Fruit fly (Drosophila melanogaster) whole organism, embryonic: ENCODE measurements around the gene CSN5.

Experiments used
- Ada2b ChIP-seq: fragments of 200-800 bp; sonication (Bioruptor generic); IDR thresholded peaks from 2 replicates; pipeline ENCODE4 v1.3.6; 2022; ENCODE audit warnings: missing biosample characterization, missing genetic modification characterization
- Adf1 ChIP-seq: fragments of 200-800 bp; sonication (Bioruptor generic); IDR thresholded peaks from 2 replicates; pipeline ENCODE4 v1.3.6; 2022; ENCODE audit warnings: missing biosample characterization, missing genetic modification characterization
- Atf-2 ChIP-seq: fragments of 200-800 bp; sonication (Bioruptor generic); optimal IDR thresholded peaks from 2 replicates; lab custom pipeline; 2016; ENCODE audit warnings: missing biosample characterization, missing genetic modification characterization
- CG11723 ChIP-seq: fragments of 200-800 bp; sonication (Bioruptor generic); optimal IDR thresholded peaks from 2 replicates; lab custom pipeline; 2017; ENCODE audit warnings: missing biosample characterization, mild to moderate bottlenecking, missing genetic modification characterization
- CG12391 ChIP-seq: fragments of 200-800 bp; sonication (Bioruptor generic); optimal IDR thresholded peaks from 3 replicates; lab custom pipeline; 2018; ENCODE audit warnings: missing biosample characterization, mild to moderate bottlenecking, missing genetic modification characterization, moderate library complexity
- CG13894 ChIP-seq: fragments of 200-800 bp; sonication (Bioruptor generic); optimal IDR thresholded peaks from 3 replicates; lab custom pipeline; 2018; ENCODE audit warnings: missing biosample characterization, mild to moderate bottlenecking, missing genetic modification characterization, moderate library complexity
- CG15269 ChIP-seq: fragments of 200-800 bp; sonication (Bioruptor generic); optimal IDR thresholded peaks from 2 replicates; lab custom pipeline; 2018; ENCODE audit warnings: missing biosample characterization, mild to moderate bottlenecking, missing genetic modification characterization, moderate library complexity
- CG1647 ChIP-seq: fragments of 200-800 bp; sonication (Bioruptor generic); optimal IDR thresholded peaks from 3 replicates; lab custom pipeline; 2016; ENCODE audit warnings: missing biosample characterization, missing genetic modification characterization
- CG16779 ChIP-seq: fragments of 200-800 bp; sonication (Bioruptor generic); IDR thresholded peaks from 2 replicates; pipeline ENCODE4 v1.3.6; 2022; ENCODE audit warnings: missing biosample characterization, missing genetic modification characterization
- CG17186 ChIP-seq: fragments of 200-800 bp; sonication (Bioruptor generic); optimal IDR thresholded peaks from 3 replicates; lab custom pipeline; 2017; ENCODE audit warnings: missing biosample characterization, missing genetic modification reagents, missing genetic modification characterization
- CG30403 ChIP-seq: fragments of 200-800 bp; sonication (Bioruptor generic); optimal IDR thresholded peaks from 3 replicates; lab custom pipeline; 2016; ENCODE audit warnings: missing biosample characterization, missing genetic modification characterization
- CG4707 ChIP-seq: fragments of 200-800 bp; sonication (Bioruptor generic); optimal IDR thresholded peaks from 2 replicates; lab custom pipeline; 2018; ENCODE audit warnings: missing biosample characterization, mild to moderate bottlenecking, missing genetic modification characterization, moderate library complexity
- CG4820 ChIP-seq: fragments of 200-800 bp; sonication (Bioruptor generic); optimal IDR thresholded peaks from 3 replicates; lab custom pipeline; 2016; ENCODE audit warnings: missing biosample characterization, missing genetic modification characterization
- CG5953 ChIP-seq: fragments of 200-800 bp; sonication (Bioruptor generic); IDR thresholded peaks from 2 replicates; pipeline ENCODE4 v1.3.6; 2022; ENCODE audit warnings: missing biosample characterization, missing genetic modification characterization
- CG7745 ChIP-seq: fragments of 200-800 bp; sonication (Bioruptor generic); optimal IDR thresholded peaks from 2 replicates; lab custom pipeline; 2018; ENCODE audit warnings: missing biosample characterization, mild to moderate bottlenecking, missing genetic modification characterization, moderate library complexity
- CG8089 ChIP-seq: fragments of 200-800 bp; sonication (Bioruptor generic); optimal IDR thresholded peaks from 3 replicates; lab custom pipeline; 2016; ENCODE audit warnings: missing biosample characterization, missing genetic modification characterization
- CG9609 ChIP-seq: fragments of 200-800 bp; sonication (Bioruptor generic); optimal IDR thresholded peaks from 3 replicates; lab custom pipeline; 2016; ENCODE audit warnings: missing biosample characterization, missing genetic modification characterization
- CG9876 ChIP-seq: fragments of 200-800 bp; sonication (Bioruptor generic); optimal IDR thresholded peaks from 2 replicates; lab custom pipeline; 2016; ENCODE audit warnings: missing biosample characterization, missing genetic modification characterization
- Dll ChIP-seq: fragments of 200-800 bp; sonication (Bioruptor generic); IDR thresholded peaks from 4 replicates; pipeline ENCODE4 v1.3.6; 2022; ENCODE audit warnings: missing biosample characterization, missing genetic modification characterization; ENCODE audit not compliant: partially characterized antibody
- E2f1 ChIP-seq: fragments of 200-800 bp; sonication (Bioruptor generic); IDR thresholded peaks from 2 replicates; pipeline ENCODE4 v1.3.6; 2022; ENCODE audit warnings: missing biosample characterization, missing genetic modification characterization
- Hmx ChIP-seq: fragments of 200-800 bp; sonication (Bioruptor generic); optimal IDR thresholded peaks from 2 replicates; lab custom pipeline; 2016; ENCODE audit warnings: missing biosample characterization, missing genetic modification characterization
- Hsf ChIP-seq: fragments of 200-800 bp; sonication (Bioruptor generic); optimal IDR thresholded peaks from 3 replicates; lab custom pipeline; 2016; ENCODE audit warnings: missing biosample characterization, missing genetic modification characterization
- NFAT ChIP-seq: fragments of 200-800 bp; sonication (Bioruptor generic); IDR thresholded peaks from 2 replicates; pipeline ENCODE4 v1.3.6; 2022; ENCODE audit warnings: missing biosample characterization, missing genetic modification characterization
- Neu2 ChIP-seq: fragments of 200-800 bp; sonication (Bioruptor generic); optimal IDR thresholded peaks from 3 replicates; lab custom pipeline; 2016; ENCODE audit warnings: missing biosample characterization, missing genetic modification characterization, borderline replicate concordance
- Sox100B ChIP-seq: fragments of 200-800 bp; sonication (Bioruptor generic); optimal IDR thresholded peaks from 3 replicates; lab custom pipeline; 2018; ENCODE audit warnings: missing biosample characterization, mild to moderate bottlenecking, missing genetic modification characterization
- Vsx1 ChIP-seq: fragments of 200-800 bp; sonication (Bioruptor generic); optimal IDR thresholded peaks from 2 replicates; lab custom pipeline; 2017; ENCODE audit warnings: missing biosample characterization, mild to moderate bottlenecking, missing genetic modification characterization, missing genetic modification reagents
- al ChIP-seq: fragments of 200-800 bp; sonication (Bioruptor generic); IDR thresholded peaks from 2 replicates; pipeline ENCODE4 v1.3.6; 2022; ENCODE audit warnings: missing biosample characterization, missing genetic modification characterization
- ap ChIP-seq: fragments of 200-800 bp; sonication (Bioruptor generic); IDR thresholded peaks from 2 replicates; pipeline ENCODE4 v1.3.6; 2022; ENCODE audit warnings: missing biosample characterization, missing genetic modification characterization
- bab2 ChIP-seq: fragments of 200-800 bp; sonication (Bioruptor generic); optimal IDR thresholded peaks from 2 replicates; lab custom pipeline; 2016; ENCODE audit warnings: missing biosample characterization, missing genetic modification characterization
- cad ChIP-seq: fragments of >200 bp; optimal IDR thresholded peaks from 2 replicates; lab custom pipeline; 2017; ENCODE audit warnings: missing biosample characterization, missing genetic modification characterization
- chn ChIP-seq: fragments of 200-800 bp; sonication (Bioruptor generic); optimal IDR thresholded peaks from 2 replicates; lab custom pipeline; 2016; ENCODE audit warnings: missing biosample characterization, missing genetic modification characterization
- dysf ChIP-seq: fragments of 200-800 bp; sonication (Bioruptor generic); IDR thresholded peaks from 3 replicates; pipeline ENCODE4 v1.3.6; 2022; ENCODE audit warnings: missing biosample characterization, missing genetic modification characterization
- en ChIP-seq: fragments of 200-800 bp; sonication (Bioruptor generic); optimal IDR thresholded peaks from 2 replicates; lab custom pipeline; 2016; ENCODE audit warnings: missing biosample characterization, missing genetic modification characterization
- eve ChIP-seq, 2 experiments: fragments of >200 bp; optimal IDR thresholded peaks; 2 replicates each; lab custom pipeline; 2017; ENCODE audit warnings: missing biosample characterization in 2 of 2, missing genetic modification characterization in 2 of 2
- gt ChIP-seq: fragments of 200-800 bp; sonication (Bioruptor generic); IDR thresholded peaks from 2 replicates; pipeline ENCODE4 v1.3.6; 2022; ENCODE audit warnings: missing biosample characterization, missing genetic modification characterization
- her ChIP-seq: fragments of 200-800 bp; sonication (Bioruptor generic); optimal IDR thresholded peaks from 2 replicates; lab custom pipeline; 2016; ENCODE audit warnings: missing biosample characterization, missing genetic modification characterization
- jigr1 ChIP-seq: fragments of 200-800 bp; sonication (Bioruptor generic); IDR thresholded peaks from 3 replicates; pipeline ENCODE4 v1.3.6; 2022; ENCODE audit warnings: missing biosample characterization, missing genetic modification characterization
- lov ChIP-seq, 2 experiments: fragments of 200-800 bp in 1 of 2; fragments of >200 bp in 1 of 2; sonication (Bioruptor generic) in 1 of 2; IDR thresholded peaks in 1 of 2; optimal IDR thresholded peaks in 1 of 2; 2 replicates in 1 of 2; 3 replicates in 1 of 2; pipeline versions ENCODE4 v1.3.6 to Lab custom; 2017 to 2022; ENCODE audit warnings: missing biosample characterization in 1 of 2, missing genetic modification characterization in 1 of 2
- mam ChIP-seq: fragments of 200-800 bp; sonication (Bioruptor generic); optimal IDR thresholded peaks from 3 replicates; lab custom pipeline; 2016; ENCODE audit warnings: missing biosample characterization, missing genetic modification characterization
- nmo ChIP-seq: fragments of 200-800 bp; sonication (Bioruptor generic); optimal IDR thresholded peaks from 2 replicates; lab custom pipeline; 2018; ENCODE audit warnings: missing biosample characterization, mild to moderate bottlenecking, missing genetic modification characterization, moderate library complexity
- peb ChIP-seq: fragments of 200-800 bp; sonication (Bioruptor generic); IDR thresholded peaks from 2 replicates; pipeline ENCODE4 v1.3.6; 2022; ENCODE audit warnings: missing biosample characterization, missing genetic modification characterization
- pnt ChIP-seq: fragments of 200-800 bp; sonication (Bioruptor generic); optimal IDR thresholded peaks from 3 replicates; lab custom pipeline; 2016; ENCODE audit warnings: missing biosample characterization, missing genetic modification characterization
- slou ChIP-seq: fragments of 200-800 bp; sonication (Bioruptor generic); optimal IDR thresholded peaks from 3 replicates; lab custom pipeline; 2016; ENCODE audit warnings: missing biosample characterization, missing genetic modification characterization
- sqz ChIP-seq: fragments of 200-800 bp; sonication (Bioruptor generic); optimal IDR thresholded peaks from 3 replicates; lab custom pipeline; 2018; ENCODE audit warnings: missing biosample characterization, mild to moderate bottlenecking, missing genetic modification characterization
- tap ChIP-seq: fragments of 200-800 bp; optimal IDR thresholded peaks from 3 replicates; lab custom pipeline; 2019; ENCODE audit warnings: missing biosample characterization, mild to moderate bottlenecking, missing genetic modification characterization, moderate library complexity
- tgo ChIP-seq: fragments of 200-800 bp; sonication (Bioruptor generic); IDR thresholded peaks from 3 replicates; pipeline ENCODE4 v1.3.6; 2022; ENCODE audit warnings: missing biosample characterization, missing genetic modification characterization
- tll ChIP-seq, 2 experiments: fragments of 200-800 bp in 1 of 2; fragments of >200 bp in 1 of 2; sonication (Bioruptor generic) in 1 of 2; optimal IDR thresholded peaks; 2 replicates each; lab custom pipeline; 2017 to 2019; ENCODE audit warnings: missing biosample characterization in 2 of 2, missing genetic modification characterization in 2 of 2, mild to moderate bottlenecking in 1 of 2, moderate library complexity in 1 of 2
- trh ChIP-seq: fragments of 200-800 bp; sonication (Bioruptor generic); optimal IDR thresholded peaks from 2 replicates; lab custom pipeline; 2016; ENCODE audit warnings: missing biosample characterization, missing genetic modification characterization
- tup ChIP-seq: fragments of 200-800 bp; sonication (Bioruptor generic); optimal IDR thresholded peaks from 2 replicates; lab custom pipeline; 2016; ENCODE audit warnings: missing biosample characterization, mild to moderate bottlenecking, missing genetic modification characterization, moderate library complexity
- vfl ChIP-seq: fragments of 200-800 bp; sonication (Bioruptor generic); optimal IDR thresholded peaks from 2 replicates; lab custom pipeline; 2016; ENCODE audit warnings: missing biosample characterization, missing genetic modification characterization
- wek ChIP-seq: fragments of 200-800 bp; sonication (Bioruptor generic); optimal IDR thresholded peaks from 3 replicates; lab custom pipeline; 2018; ENCODE audit warnings: missing biosample characterization, mild to moderate bottlenecking, missing genetic modification characterization, moderate library complexity
- wor ChIP-seq: fragments of 200-800 bp; sonication (Bioruptor generic); IDR thresholded peaks from 2 replicates; pipeline ENCODE4 v1.3.6; 2022; ENCODE audit warnings: missing biosample characterization, missing genetic modification characterization

CSN5 gene

DNA sequence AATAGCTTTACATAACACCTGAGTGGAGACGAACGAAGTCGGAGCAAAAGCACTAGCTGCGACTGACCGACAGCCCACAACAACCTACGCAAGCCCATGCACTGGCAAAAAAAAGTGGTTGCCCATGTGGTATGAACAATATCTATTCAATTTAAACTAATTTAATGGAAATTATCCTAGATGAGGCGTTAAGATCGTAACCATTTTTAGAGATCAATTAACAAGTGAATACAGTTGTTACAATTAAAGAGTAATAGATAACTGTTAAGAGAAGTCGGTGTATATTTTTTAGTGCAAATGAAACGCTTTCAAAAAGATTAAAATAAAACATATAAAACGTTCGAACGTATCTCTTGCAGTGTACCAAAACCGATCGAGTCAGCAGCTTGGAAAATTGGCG lies 26.3 kb downstream of the CSN5 start (continued):
- TF ChIP-seq eve (GFP tag; optimal IDR thresholded peaks at IDR 0.05; lab: Kevin White, UChicago) (no peak), dysf (GFP tag; lab: Robert Waterston, UW) (no peak), gt (no peak), tgo (GFP tag; lab: Robert Waterston, UW) (peak; percentile 55; the same call in 2 of the 3 replicates), tap (peak; percentile 61), ap (GFP tag; lab: Robert Waterston, UW) (peak; percentile 52), lov (optimal IDR thresholded peaks at IDR 0.05; lab: Kevin White, UChicago) (no peak), lov (GFP tag; IDR thresholded peaks at IDR 0.05; lab: Robert Waterston, UW) (no peak), al (GFP tag; lab: Robert Waterston, UW) (no peak), CG15269 (tag; lab: Kevin White, UChicago) (no peak), Vsx1 (GFP tag; lab: Kevin White, UChicago) (no peak), slou (GFP tag; lab: Kevin White, UChicago) (no peak), CG17186 (GFP tag; lab: Kevin White, UChicago) (no peak), nmo (peak; percentile 68), Hmx (no peak), jigr1 (no peak; the same call in 2 of the 3 replicates), Hsf (GFP tag; lab: Kevin White, UChicago) (peak; percentile 33), her (GFP tag; lab: Kevin White, UChicago) (no peak), en (GFP tag; lab: Kevin White, UChicago) (no peak), E2f1 (GFP tag; lab: Robert Waterston, UW) (no peak), Atf-2 (no peak), tll (GFP tag; optimal IDR thresholded peaks at IDR 0.05; lab: Kevin White, UChicago) (no peak), pnt (GFP tag; lab: Kevin White, UChicago) (peak; percentile 3), Dll (GFP tag; lab: Robert Waterston, UW) (no peak), CG13894 (tag; lab: Kevin White, UChicago) (no peak), cad (GFP tag; lab: Kevin White, UChicago) (no peak), NFAT (GFP tag; lab: Robert Waterston, UW) (no peak), Sox100B (GFP tag; lab: Kevin White, UChicago) (no peak), bab2 (GFP tag; lab: Kevin White, UChicago) (no peak), vfl (GFP tag; lab: Kevin White, UChicago) (no peak), CG4820 (GFP tag; lab: Kevin White, UChicago) (no peak), trh (GFP tag; lab: Kevin White, UChicago) (no peak), CG4707 (peak; percentile 21), CG8089 (GFP tag; lab: Kevin White, UChicago) (no peak), CG30403 (GFP tag; lab: Kevin White, UChicago) (peak; percentile 46), Neu2 (GFP tag; lab: Kevin White, UChicago) (no peak), wek (no peak), wor (peak; percentile 55; the same call in 1 of the 2 replicates), CG1647 (no peak), CG5953 (GFP tag; lab: Robert Waterston, UW) (peak; percentile 55; the same call in 1 of the 2 replicates), CG7745 (tag; lab: Kevin White, UChicago) (no peak), CG9609 (GFP tag; lab: Kevin White, UChicago) (no peak), Ada2b (no peak), mam (GFP tag; lab: Kevin White, UChicago) (no peak), CG16779 (no peak), CG12391 (peak; percentile 65), tup (no peak), CG11723 (GFP tag; lab: Kevin White, UChicago) (peak; percentile 50), CG9876 (GFP tag; lab: Kevin White, UChicago) (no peak), chn (GFP tag; lab: Kevin White, UChicago) (peak; percentile 25), sqz (GFP tag; lab: Kevin White, UChicago) (no peak), peb (no peak), Adf1 (no peak)
